Fruit fly (Drosophila melanogaster) S2 (cell line): ENCODE results near the gene CG14329.

Source experiments
- CG8478 ChIP-seq: fragments of >200 bp; optimal IDR thresholded peaks from 2 replicates; lab custom pipeline; 2018
- CTCF ChIP-seq, 2 experiments: fragments of >200 bp; optimal IDR thresholded peaks; 2 replicates each; lab custom pipeline; 2018

DNA sequence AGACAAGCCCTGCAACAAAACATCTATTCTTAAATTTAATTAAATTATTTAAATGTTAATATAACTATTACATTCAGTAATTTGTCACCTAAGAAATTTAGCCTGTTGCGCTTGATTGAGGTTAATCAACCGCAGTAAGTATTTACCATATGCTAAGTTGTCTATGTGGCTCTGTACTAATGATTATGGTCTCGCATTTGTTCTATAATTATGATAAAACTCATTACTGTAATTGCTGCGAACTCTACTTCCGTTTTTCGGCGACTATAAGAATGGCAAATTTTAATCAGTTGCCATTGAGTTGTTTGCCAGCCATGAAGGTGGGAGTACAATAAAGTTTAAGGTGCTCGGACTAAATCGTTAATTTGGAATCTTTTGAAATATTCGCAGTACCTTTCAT is 3.4 kb downstream of the CG14329 start, which contains the start of gene CG34281:
- TF ChIP-seq CG8478 (no peak), CTCF (optimal IDR thresholded peaks at IDR 0.05; lab: Kevin White, UChicago) (no peak)
